Fruit fly (Drosophila melanogaster) whole organism: ENCODE results near the gene CG9021.

Experiments
- CG8478 ChIP-seq: fragments of >200 bp; optimal IDR thresholded peaks from 2 replicates; lab custom pipeline; 2018; ENCODE audit warnings: inconsistent platforms
- Dll ChIP-seq: fragments of >200 bp; optimal IDR thresholded peaks from 2 replicates; lab custom pipeline; 2017
- pan ChIP-seq: fragments of >200 bp; optimal IDR thresholded peaks from 2 replicates; lab custom pipeline; 2017
- psq ChIP-seq: fragments of >200 bp; optimal IDR thresholded peaks from 2 replicates; lab custom pipeline; 2017
- usp ChIP-seq: fragments of >200 bp; optimal IDR thresholded peaks from 2 replicates; lab custom pipeline; 2017; ENCODE audit warnings: missing biosample characterization, missing genetic modification characterization, mixed read lengths

- TF ChIP-seq Dll (lab: Kevin White, UChicago) (no peak), usp (no peak), psq (lab: Kevin White, UChicago) (no peak), pan (lab: Kevin White, UChicago) (no peak), CG8478 (no peak)
These were observed 10.0 kb downstream of the CG9021 start for dm6 chr2L:5894533-5894932.
